Worm (Caenorhabditis elegans): ENCODE results near the gene srg-69.

ce11 chrII:5336660-5337494 lies 18.6 kb upstream of the srg-69 start:
- no peak for TF ChIP-seq ama-1 (optimal IDR thresholded peaks at IDR 0.05)
- peak; percentile 13 for TF ChIP-seq hmg-4 (GFP tag; optimal IDR thresholded peaks at IDR 0.05)
- no peak for TF ChIP-seq flt-1 (GFP tag; IDR thresholded peaks at IDR 0.05)
- no peak for TF ChIP-seq ets-7 (tag; optimal IDR thresholded peaks at IDR 0.05)
- no peak for TF ChIP-seq pes-1 (GFP tag; IDR thresholded peaks at IDR 0.05)
- TF ChIP-seq B0310.2 (tag; optimal IDR thresholded peaks at IDR 0.05): no peak
- TF ChIP-seq ceh-36 (tag; optimal IDR thresholded peaks at IDR 0.05): no peak
- no peak for TF ChIP-seq hmbx-1 (tag; optimal IDR thresholded peaks at IDR 0.05)
- TF ChIP-seq sea-1 (GFP tag; conservative IDR thresholded peaks at IDR 0.05): no peak
- TF ChIP-seq scrt-1 (GFP tag; IDR thresholded peaks at IDR 0.05): no peak
- no peak for TF ChIP-seq F13C5.2 (tag; optimal IDR thresholded peaks at IDR 0.05)

All from whole organism, early embryonic.